Fruit fly (Drosophila melanogaster): ENCODE results near the gene CG17026.

dm6 chr3L:15968686-15969085 is 6.5 kb upstream of the CG17026 start:
- TF ChIP-seq rn (GFP tag; IDR thresholded peaks at IDR 0.05) = no peak
- no peak for TF ChIP-seq Snoo (tag; optimal IDR thresholded peaks at IDR 0.05)
- TF ChIP-seq CG10348 (GFP tag; IDR thresholded peaks at IDR 0.05) = no peak
- no peak for TF ChIP-seq CG9948 (tag; optimal IDR thresholded peaks at IDR 0.05)
- TF ChIP-seq CG17806 (tag; optimal IDR thresholded peaks at IDR 0.05) = no peak
- TF ChIP-seq Pif1A (GFP tag; optimal IDR thresholded peaks at IDR 0.05) = no peak
